Worm (Caenorhabditis elegans) whole organism, L2 larva: Measurements from ENCODE around the gene oac-29.

Source experiments
- F13H6.1 ChIP-seq: sonication (generic microtip); optimal IDR thresholded peaks from 2 replicates; lab custom pipeline; 2016; ENCODE audit warnings: missing genetic modification characterization, missing compliant biosample characterization
- R02D3.7 ChIP-seq: fragments of 150-350 bp; optimal IDR thresholded peaks from 2 replicates; lab custom pipeline; 2014; ENCODE audit warnings: missing biosample characterization, missing genetic modification characterization
- Y55F3AM.14 ChIP-seq: fragments of 200-800 bp; sonication (Bioruptor generic); optimal IDR thresholded peaks from 2 replicates; lab custom pipeline; 2018; ENCODE audit warnings: mild to moderate bottlenecking, missing genetic modification characterization, missing compliant biosample characterization
- ZK546.5 ChIP-seq: sonication (generic microtip); optimal IDR thresholded peaks from 2 replicates; lab custom pipeline; 2017; ENCODE audit warnings: missing biosample characterization, missing genetic modification characterization
- alr-1 ChIP-seq: fragments of 150-350 bp; optimal IDR thresholded peaks from 2 replicates; lab custom pipeline; 2014; ENCODE audit warnings: missing biosample characterization, missing genetic modification characterization
- aly-2 ChIP-seq: fragments of 150-350 bp; optimal IDR thresholded peaks from 2 replicates; lab custom pipeline; 2014; ENCODE audit warnings: missing biosample characterization, missing genetic modification characterization
- ama-1 ChIP-seq: fragments of 150-350 bp; optimal IDR thresholded peaks from 2 replicates; lab custom pipeline; 2018; ENCODE audit warnings: inconsistent platforms
- ceh-16 ChIP-seq: fragments of 150-350 bp; optimal IDR thresholded peaks from 2 replicates; lab custom pipeline; 2014; ENCODE audit warnings: missing biosample characterization, missing genetic modification characterization
- ceh-82 ChIP-seq: fragments of 150-350 bp; optimal IDR thresholded peaks from 2 replicates; lab custom pipeline; 2014; ENCODE audit warnings: missing biosample characterization, missing genetic modification characterization
- crh-2 ChIP-seq: sonication (generic microtip); optimal IDR thresholded peaks from 2 replicates; lab custom pipeline; 2017; ENCODE audit warnings: missing biosample characterization, missing genetic modification characterization
- dmd-4 ChIP-seq: sonication (generic microtip); optimal IDR thresholded peaks from 2 replicates; lab custom pipeline; 2017; ENCODE audit warnings: missing biosample characterization, missing genetic modification characterization
- egl-27 ChIP-seq: sonication (generic microtip); optimal IDR thresholded peaks from 3 replicates; lab custom pipeline; 2017; ENCODE audit warnings: missing biosample characterization, missing genetic modification reagents, missing genetic modification characterization
- elt-1 ChIP-seq: fragments of 150-350 bp; optimal IDR thresholded peaks from 2 replicates; lab custom pipeline; 2014; ENCODE audit warnings: missing biosample characterization, missing genetic modification characterization
- fos-1 ChIP-seq: fragments of 150-350 bp; optimal IDR thresholded peaks from 2 replicates; lab custom pipeline; 2014; ENCODE audit warnings: missing biosample characterization, missing genetic modification characterization
- gmeb-1 ChIP-seq: fragments of 150-350 bp; optimal IDR thresholded peaks from 2 replicates; lab custom pipeline; 2014; ENCODE audit warnings: missing biosample characterization, missing genetic modification characterization
- lin-13 ChIP-seq: fragments of 150-350 bp; optimal IDR thresholded peaks from 2 replicates; lab custom pipeline; 2014; ENCODE audit warnings: missing biosample characterization, missing genetic modification reagents, missing genetic modification characterization
- lsy-2 ChIP-seq, 2 experiments: fragments of 150-350 bp in 1 of 2; sonication (generic microtip) in 1 of 2; optimal IDR thresholded peaks; 2 replicates each; lab custom pipeline; 2014 to 2017; ENCODE audit warnings: missing biosample characterization in 2 of 2, missing genetic modification characterization in 2 of 2
- mbf-1 ChIP-seq: sonication (generic microtip); optimal IDR thresholded peaks from 2 replicates; lab custom pipeline; 2017; ENCODE audit warnings: missing biosample characterization, missing genetic modification characterization
- mdl-1 ChIP-seq, 2 experiments: fragments of 150-350 bp in 1 of 2; sonication (generic microtip) in 1 of 2; optimal IDR thresholded peaks; 2 replicates each; lab custom pipeline; 2017; ENCODE audit warnings: missing biosample characterization in 2 of 2, missing genetic modification characterization in 2 of 2
- nhr-12 ChIP-seq: fragments of 150-350 bp; optimal IDR thresholded peaks from 2 replicates; lab custom pipeline; 2014; ENCODE audit warnings: missing biosample characterization, missing genetic modification characterization
- nhr-129 ChIP-seq: fragments of 150-350 bp; optimal IDR thresholded peaks from 2 replicates; lab custom pipeline; 2014; ENCODE audit warnings: missing biosample characterization, missing genetic modification characterization
- nhr-23 ChIP-seq: fragments of 150-350 bp; optimal IDR thresholded peaks from 2 replicates; lab custom pipeline; 2014; ENCODE audit warnings: missing biosample characterization, missing genetic modification reagents, missing genetic modification characterization
- nhr-6 ChIP-seq: fragments of 150-350 bp; optimal IDR thresholded peaks from 2 replicates; lab custom pipeline; 2014; ENCODE audit warnings: missing biosample characterization, missing genetic modification characterization
- nhr-77 ChIP-seq: fragments of 150-350 bp; optimal IDR thresholded peaks from 2 replicates; lab custom pipeline; 2014; ENCODE audit warnings: missing biosample characterization, missing genetic modification characterization
- skn-1 ChIP-seq: sonication (generic microtip); optimal IDR thresholded peaks from 2 replicates; lab custom pipeline; 2017; ENCODE audit warnings: missing biosample characterization, missing genetic modification characterization
- sma-9 ChIP-seq, 2 experiments: fragments of 150-350 bp in 1 of 2; sonication (generic microtip) in 1 of 2; optimal IDR thresholded peaks; 2 replicates each; lab custom pipeline; 2014 to 2016; ENCODE audit warnings: missing genetic modification characterization in 2 of 2, mild to moderate bottlenecking in 1 of 2, missing biosample characterization in 1 of 2, missing compliant biosample characterization in 1 of 2, missing genetic modification reagents in 1 of 2, moderate library complexity in 1 of 2
- unc-55 ChIP-seq: fragments of 150-350 bp; sonication (generic microtip); optimal IDR thresholded peaks from 3 replicates; lab custom pipeline; 2014; ENCODE audit warnings: missing biosample characterization, missing genetic modification reagents, missing genetic modification characterization
- unc-62 ChIP-seq: fragments of 150-350 bp; optimal IDR thresholded peaks from 2 replicates; lab custom pipeline; 2014; ENCODE audit warnings: missing biosample characterization, missing genetic modification reagents, missing genetic modification characterization
- zag-1 ChIP-seq: fragments of 150-350 bp; optimal IDR thresholded peaks from 2 replicates; lab custom pipeline; 2014; ENCODE audit warnings: missing biosample characterization, missing genetic modification characterization
- ztf-1 ChIP-seq: fragments of 200-800 bp; sonication (Bioruptor generic); conservative IDR thresholded peaks from 2 replicates; pipeline ENCODE4 v1.3.6; 2022; ENCODE audit warnings: missing genetic modification characterization, missing compliant biosample characterization
- ztf-11 ChIP-seq: sonication (generic microtip); optimal IDR thresholded peaks from 2 replicates; lab custom pipeline; 2017; ENCODE audit warnings: missing biosample characterization, missing genetic modification characterization
- ztf-4 ChIP-seq: fragments of 150-350 bp; optimal IDR thresholded peaks from 2 replicates; lab custom pipeline; 2014; ENCODE audit warnings: missing biosample characterization, missing genetic modification characterization

oac-29 gene

DNA sequence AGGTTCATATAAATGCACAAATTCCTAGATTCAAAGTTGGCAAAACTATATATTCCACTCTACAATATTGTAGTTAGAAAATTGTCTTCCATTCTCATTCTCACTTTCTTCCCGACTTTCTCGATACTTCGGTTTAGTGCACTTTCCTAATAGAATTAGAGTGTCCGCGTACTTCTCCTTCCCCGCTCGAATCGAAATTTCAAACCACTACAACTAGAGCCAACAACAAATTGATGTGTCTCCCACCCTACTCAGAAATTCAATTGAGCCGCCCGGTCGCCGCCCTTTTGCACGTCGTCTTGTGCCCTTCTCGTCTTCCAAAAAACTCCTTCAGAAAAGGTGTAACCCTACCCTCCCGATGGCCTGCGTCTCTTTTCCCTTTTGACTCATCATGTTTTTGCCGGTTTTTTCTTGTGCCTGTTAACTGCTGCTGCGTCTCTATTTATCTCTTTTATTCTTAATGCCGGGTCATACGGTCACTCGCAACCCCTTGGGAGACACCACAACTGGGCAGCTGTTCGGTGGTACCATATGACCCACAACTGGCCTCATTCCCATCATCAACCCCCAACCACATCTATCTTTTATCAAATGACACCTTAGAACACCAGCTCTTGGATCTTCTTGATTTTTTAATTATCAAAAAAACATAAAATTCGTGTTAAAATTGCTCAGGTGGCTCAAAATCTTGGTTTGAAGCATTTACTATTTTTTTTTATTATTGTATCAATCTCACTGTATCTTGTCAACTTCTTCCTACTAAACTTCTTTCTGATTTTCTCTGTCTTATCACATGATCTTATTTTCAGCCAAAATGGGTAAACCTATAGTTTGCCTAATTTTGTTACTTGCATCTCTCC is 41.1 kb downstream of the oac-29 start, which contains the start of gene tag-196:
Gene tag-196, plus strand, starts transcription at position 810 of the 860 bp plus-strand sequence.
- TF ChIP-seq unc-62 (GFP tag; lab: Kevin White, UChicago), result no peak
- no peak for TF ChIP-seq Y55F3AM.14 (GFP tag; lab: Kevin White, UChicago)
- TF ChIP-seq skn-1 (tag; lab: Kevin White, UChicago), result no peak
- TF ChIP-seq mbf-1 (tag; lab: Kevin White, UChicago), result no peak
- TF ChIP-seq gmeb-1 (tag; lab: Kevin White, UChicago), result no peak
- TF ChIP-seq lsy-2 (tag; optimal IDR thresholded peaks at IDR 0.05; lab: Kevin White, UChicago), result peak in 1 of 2 experiments; percentile 29
- TF ChIP-seq unc-55 (GFP tag; lab: Kevin White, UChicago), result no peak
- TF ChIP-seq nhr-23 (tag; lab: Kevin White, UChicago), result no peak
- no peak for TF ChIP-seq lin-13 (GFP tag; lab: Kevin White, UChicago)
- no peak for TF ChIP-seq egl-27
- TF ChIP-seq ztf-11 (tag; lab: Kevin White, UChicago), result no peak
- no peak for TF ChIP-seq ama-1 (lab: Kevin White, UChicago)
- TF ChIP-seq nhr-129 (tag; lab: Kevin White, UChicago), result peak; percentile 62
- TF ChIP-seq nhr-6 (tag; lab: Kevin White, UChicago), result no peak
- TF ChIP-seq ztf-1, result no peak
- peak; percentile 46 for TF ChIP-seq F13H6.1 (tag; lab: Kevin White, UChicago)
- peak; percentile 9 for TF ChIP-seq sma-9 (GFP tag; optimal IDR thresholded peaks at IDR 0.05; lab: Kevin White, UChicago)
- no peak for TF ChIP-seq sma-9 (tag; optimal IDR thresholded peaks at IDR 0.05; lab: Kevin White, UChicago)

- TF ChIP-seq ztf-1, result no peak
- TF ChIP-seq sma-9 (GFP tag; optimal IDR thresholded peaks at IDR 0.05; lab: Kevin White, UChicago), result peak; percentile 10
- TF ChIP-seq sma-9 (tag; optimal IDR thresholded peaks at IDR 0.05; lab: Kevin White, UChicago), result no peak
Observed at ce11 chrV:8592691-8593307, 42.7 kb downstream of the oac-29 start.

ce11 chrV:8588079-8588478 is 47.4 kb downstream of the oac-29 start, which contains the start of gene C10B5.3:
Gene C10B5.3, minus strand, starts transcription at chrV:8588179.
- no peak for TF ChIP-seq R02D3.7 (tag; lab: Kevin White, UChicago)
- no peak for TF ChIP-seq nhr-129 (tag; lab: Kevin White, UChicago)
- no peak for TF ChIP-seq lin-13 (GFP tag; lab: Kevin White, UChicago)
- TF ChIP-seq alr-1 (tag; lab: Kevin White, UChicago), result no peak
- TF ChIP-seq zag-1 (tag; lab: Kevin White, UChicago), result no peak
- TF ChIP-seq aly-2 (tag; lab: Kevin White, UChicago), result no peak
- no peak for TF ChIP-seq ceh-82 (tag; lab: Kevin White, UChicago)
- TF ChIP-seq lsy-2 (tag; optimal IDR thresholded peaks at IDR 0.05; lab: Kevin White, UChicago), result no peak
- TF ChIP-seq nhr-12 (tag; lab: Kevin White, UChicago), result no peak
- TF ChIP-seq, all 48 proteins: peak for 0

DNA sequence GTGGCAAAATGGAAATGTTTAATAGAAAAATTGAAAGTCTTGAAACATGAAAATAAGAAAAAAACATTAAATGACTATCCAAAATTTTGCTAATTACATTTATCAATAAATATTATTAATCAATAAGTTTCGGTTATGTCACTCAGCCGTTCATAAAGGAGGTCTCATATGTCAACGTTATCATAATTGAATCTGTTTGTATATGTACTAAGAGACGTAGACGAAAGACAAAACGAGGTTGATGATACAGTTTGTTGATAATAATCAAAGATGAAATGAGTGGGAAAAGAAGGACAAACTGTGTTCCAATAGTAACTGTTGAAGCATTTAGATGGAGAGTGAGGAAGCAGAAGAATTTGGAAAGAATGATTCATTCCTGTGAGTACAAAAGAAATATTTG is 48.6 kb downstream of the oac-29 start:
- TF ChIP-seq crh-2 (peak; percentile 17), nhr-12 (tag; lab: Kevin White, UChicago) (no peak), sma-9 (GFP tag; optimal IDR thresholded peaks at IDR 0.05; lab: Kevin White, UChicago) (peak; percentile 26), sma-9 (tag; optimal IDR thresholded peaks at IDR 0.05; lab: Kevin White, UChicago) (no peak), fos-1 (peak; percentile 80)
- TF ChIP-seq, all 48 proteins: peak for 3

ce11 chrV:8586472-8586871 is 49.0 kb downstream of the oac-29 start:
- TF ChIP-seq F13H6.1 (tag; lab: Kevin White, UChicago) (no peak), dmd-4 (no peak), ceh-16 (tag; lab: Kevin White, UChicago) (no peak), ZK546.5 (no peak), nhr-129 (tag; lab: Kevin White, UChicago) (no peak), aly-2 (tag; lab: Kevin White, UChicago) (no peak), unc-62 (GFP tag; lab: Kevin White, UChicago) (no peak), elt-1 (tag; lab: Kevin White, UChicago) (no peak), nhr-77 (tag; lab: Kevin White, UChicago) (no peak), mbf-1 (tag; lab: Kevin White, UChicago) (no peak), alr-1 (tag; lab: Kevin White, UChicago) (no peak), mdl-1 (tag; optimal IDR thresholded peaks at IDR 0.05; lab: Kevin White, UChicago) (no peak), nhr-23 (tag; lab: Kevin White, UChicago) (no peak), ztf-4 (tag; lab: Kevin White, UChicago) (no peak)
